Worm (Caenorhabditis elegans) whole organism, L1 larva: ENCODE results near the gene clc-29.

Experiments used
- elt-2 ChIP-seq: sonication (generic microtip); optimal IDR thresholded peaks from 2 replicates; lab custom pipeline; 2016; ENCODE audit warnings: missing genetic modification characterization, mild to moderate bottlenecking, inconsistent platforms, missing compliant biosample characterization, missing genetic modification reagents
- grh-1 ChIP-seq: fragments of 200-800 bp; sonication (Bioruptor generic); IDR thresholded peaks from 2 replicates; pipeline ENCODE4 v1.3.6; 2022; ENCODE audit warnings: missing genetic modification reagents, missing genetic modification characterization, missing compliant biosample characterization

ce11 chrIII:8310239-8311057 is 37.3 kb downstream of the clc-29 start, which contains the start of gene F10E9.3:
- TF ChIP-seq grh-1 (GFP tag; lab: Robert Waterston, UW): no peak
- TF ChIP-seq elt-2: no peak
